Worm (Caenorhabditis elegans) whole organism, dauer: Measurements from ENCODE around the gene C29E4.13.
"Not testable (repeated sequence)": the region's sequence is repeated elsewhere in the genome, so short reads cannot be mapped to it uniquely, and the experiment has no call there.

ENCODE experiments used
- unc-62 ChIP-seq: sonication (generic microtip); optimal IDR thresholded peaks from 2 replicates; lab custom pipeline; 2017; ENCODE audit warnings: missing biosample characterization, missing genetic modification reagents, missing genetic modification characterization

The C29E4.13 gene

ce11 chrIII:7928549-7929129 lies at the start of gene C29E4.13, which contains the start of gene npp-15:
Gene C29E4.13, minus strand, starts transcription at chrIII:7928717.
Gene npp-15, plus strand, starts transcription at chrIII:7929043.
- TF ChIP-seq unc-62 (GFP tag; lab: Kevin White, UChicago) = no peak

ce11 chrIII:7978289-7978688 lies 49.8 kb upstream of the C29E4.13 start:
- TF ChIP-seq unc-62 (GFP tag; lab: Kevin White, UChicago) = no peak

ce11 chrIII:7977777-7978176 lies 49.3 kb upstream of the C29E4.13 start, which contains the start of gene C06G4.4:
Gene C06G4.4, minus strand, starts transcription at chrIII:7977812.
- no peak for TF ChIP-seq unc-62 (GFP tag; lab: Kevin White, UChicago)

- TF ChIP-seq unc-62 (GFP tag; lab: Kevin White, UChicago) = no peak
Observed at ce11 chrIII:7977224-7977623, 48.7 kb upstream of the C29E4.13 start.

- TF ChIP-seq unc-62 (GFP tag; lab: Kevin White, UChicago) = no peak
Observed at ce11 chrIII:7973968-7974607, 45.6 kb upstream of the C29E4.13 start.

ce11 chrIII:7973201-7973767 lies 44.8 kb upstream of the C29E4.13 start, which contains the start of the genes eef-1B.1 and aco-2:
Gene eef-1B.1, minus strand, starts transcription at chrIII:7973386.
Gene aco-2, plus strand, starts transcription at chrIII:7973717.
- TF ChIP-seq unc-62 (GFP tag; lab: Kevin White, UChicago) = no peak

- TF ChIP-seq unc-62 (GFP tag; lab: Kevin White, UChicago) = no peak
Observed at ce11 chrIII:7972687-7973086, 44.2 kb upstream of the C29E4.13 start.

DNA sequence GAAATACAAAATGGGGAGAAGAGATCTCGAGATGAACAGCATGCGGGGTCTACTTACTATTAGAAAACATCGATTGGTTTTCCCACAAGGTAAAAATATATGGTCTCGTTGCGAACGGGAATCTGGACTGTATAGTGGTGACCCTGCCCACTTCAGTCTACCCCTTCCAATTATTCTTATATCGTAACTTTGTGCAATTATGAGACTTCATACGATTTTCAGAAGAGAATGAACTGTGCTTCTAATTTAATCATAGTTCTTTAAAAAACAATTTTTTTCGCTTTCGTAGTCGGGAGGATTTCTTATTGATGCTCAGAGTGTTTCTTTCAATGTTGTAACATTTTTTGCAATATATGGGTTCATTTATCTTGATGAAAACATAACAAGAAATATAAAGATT lies 43.5 kb upstream of the C29E4.13 start, which contains the start of gene F54H12.5:
TSS of gene F54H12.5 (minus strand) at position 101 of the 400 bp plus-strand sequence.
- no peak for TF ChIP-seq unc-62 (GFP tag; lab: Kevin White, UChicago)

ce11 chrIII:7969121-7969520 lies 40.6 kb upstream of the C29E4.13 start, which contains the start of the genes F54H12.8 and F54H12.7:
Gene F54H12.8, minus strand, starts transcription at chrIII:7969221.
Gene F54H12.7, plus strand, starts transcription at chrIII:7969349.
- TF ChIP-seq unc-62 (GFP tag; lab: Kevin White, UChicago) = no peak

DNA sequence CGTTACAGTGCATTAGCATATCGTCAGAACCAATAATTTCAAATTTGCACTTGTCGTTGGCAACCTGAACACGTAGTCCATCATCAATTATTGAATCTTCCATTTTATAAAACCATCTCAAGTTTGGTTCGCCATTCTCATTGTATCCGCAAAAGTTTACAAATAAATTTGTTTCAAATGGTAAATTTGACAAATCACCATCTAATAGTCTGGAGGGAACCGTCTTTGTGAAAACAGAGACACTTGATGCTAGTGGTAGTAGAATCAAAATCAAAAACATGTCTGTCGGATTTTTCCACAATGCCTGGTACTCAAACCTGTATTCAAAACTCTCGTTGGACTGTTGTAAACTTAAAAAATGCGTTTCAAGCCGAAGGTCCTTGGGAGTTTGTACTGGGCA lies 35.8 kb upstream of the C29E4.13 start, which contains the start of gene F54H12.2:
TSS of gene F54H12.2 (plus strand) at position 301 of the 400 bp plus-strand sequence.
- not testable (repeated sequence) for TF ChIP-seq unc-62 (GFP tag; lab: Kevin White, UChicago)

- TF ChIP-seq unc-62 (GFP tag; lab: Kevin White, UChicago) = not testable (repeated sequence)
Observed at ce11 chrIII:7962641-7963040, 34.1 kb upstream of the C29E4.13 start, which contains the start of gene F54H12.4. Gene F54H12.4, minus strand, starts transcription at chrIII:7962741.

ce11 chrIII:7958922-7959609 lies 30.5 kb upstream of the C29E4.13 start, which contains the start of gene F54H12.10:
Gene F54H12.10, minus strand, starts transcription at chrIII:7958972.
- TF ChIP-seq unc-62 (GFP tag; lab: Kevin White, UChicago) = not testable (repeated sequence)

- TF ChIP-seq unc-62 (GFP tag; lab: Kevin White, UChicago) = no peak
Observed at ce11 chrIII:7958085-7958484, 29.6 kb upstream of the C29E4.13 start, which contains the start of gene C29E4.11. Gene C29E4.11, minus strand, starts transcription at chrIII:7958114.

DNA sequence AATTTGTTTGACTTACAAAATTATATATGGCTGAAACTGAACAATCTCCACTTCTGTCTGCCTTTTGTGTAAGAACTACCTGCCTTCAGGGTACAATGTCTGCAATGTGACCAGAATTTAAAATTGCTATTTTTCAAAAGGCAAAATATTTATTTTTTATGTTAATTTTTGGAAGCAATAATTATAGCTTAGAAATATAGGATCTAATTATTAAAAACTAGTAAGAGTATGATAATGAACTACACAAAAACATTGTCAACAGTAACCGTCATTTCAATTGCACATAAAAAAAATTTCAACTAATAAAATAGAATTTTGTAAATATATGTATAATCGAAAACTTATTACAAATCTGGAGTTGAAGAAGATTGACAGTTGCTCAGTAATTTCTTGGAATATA lies 28.4 kb upstream of the C29E4.13 start, which contains the start of gene C29E4.9:
TSS of gene C29E4.9 (minus strand) at position 101 of the 400 bp plus-strand sequence.
- no peak for TF ChIP-seq unc-62 (GFP tag; lab: Kevin White, UChicago)

- no peak for TF ChIP-seq unc-62 (GFP tag; lab: Kevin White, UChicago)
Observed at ce11 chrIII:7953208-7953607, 24.7 kb upstream of the C29E4.13 start, which contains the start of gene let-754. Gene let-754, minus strand, starts transcription at chrIII:7953308.
